Worm (Caenorhabditis elegans) whole organism, mixed stage, embryonic: ENCODE results near the gene gldi-1.

Experiments used
- blmp-1 ChIP-seq: fragments of 150-350 bp; optimal IDR thresholded peaks from 2 replicates; lab custom pipeline; 2014; ENCODE audit warnings: missing biosample characterization, missing genetic modification characterization
- cnd-1 ChIP-seq: fragments of 200-800 bp; sonication (Bioruptor generic); optimal IDR thresholded peaks from 2 replicates; lab custom pipeline; 2018; ENCODE audit warnings: mild to moderate bottlenecking, missing genetic modification characterization, missing compliant biosample characterization
- elt-3 ChIP-seq: fragments of 150-350 bp; optimal IDR thresholded peaks from 2 replicates; lab custom pipeline; 2014; ENCODE audit warnings: missing biosample characterization, missing genetic modification characterization
- ham-2 ChIP-seq: fragments of 200-800 bp; sonication (Bioruptor generic); optimal IDR thresholded peaks from 2 replicates; lab custom pipeline; 2018; ENCODE audit warnings: mild to moderate bottlenecking, missing genetic modification characterization, missing compliant biosample characterization
- lsy-2 ChIP-seq: fragments of 150-350 bp; optimal IDR thresholded peaks from 2 replicates; lab custom pipeline; 2014; ENCODE audit warnings: missing biosample characterization, missing genetic modification characterization
- mep-1 ChIP-seq: fragments of 150-350 bp; optimal IDR thresholded peaks from 2 replicates; lab custom pipeline; 2017; ENCODE audit warnings: missing biosample characterization, missing genetic modification reagents, missing genetic modification characterization, inconsistent platforms
- nhr-12 ChIP-seq: fragments of 150-350 bp; optimal IDR thresholded peaks from 2 replicates; lab custom pipeline; 2014; ENCODE audit warnings: missing biosample characterization, missing genetic modification characterization
- nhr-237 ChIP-seq: fragments of 150-350 bp; optimal IDR thresholded peaks from 2 replicates; lab custom pipeline; 2014; ENCODE audit warnings: missing biosample characterization, missing genetic modification characterization
- pha-4 ChIP-seq: fragments of 150-350 bp; optimal IDR thresholded peaks from 2 replicates; lab custom pipeline; 2018; ENCODE audit warnings: missing biosample characterization, missing genetic modification reagents, missing genetic modification characterization
- snpc-4 ChIP-seq: fragments of 150-350 bp; optimal IDR thresholded peaks from 2 replicates; lab custom pipeline; 2014; ENCODE audit warnings: missing biosample characterization, missing genetic modification characterization
- unc-39 ChIP-seq: fragments of 150-350 bp; optimal IDR thresholded peaks from 2 replicates; lab custom pipeline; 2014; ENCODE audit warnings: missing biosample characterization, missing genetic modification characterization
- unc-62 ChIP-seq: fragments of 150-350 bp; optimal IDR thresholded peaks from 2 replicates; lab custom pipeline; 2014; ENCODE audit warnings: missing biosample characterization, missing genetic modification reagents, missing genetic modification characterization
- zip-8 ChIP-seq: fragments of 150-350 bp; optimal IDR thresholded peaks from 2 replicates; lab custom pipeline; 2014; ENCODE audit warnings: missing biosample characterization, missing genetic modification characterization
- ztf-11 ChIP-seq: fragments of 150-350 bp; optimal IDR thresholded peaks from 2 replicates; lab custom pipeline; 2014; ENCODE audit warnings: missing biosample characterization, missing genetic modification characterization

ce11 chrII:437279-437678 is 46.9 kb downstream of the gldi-1 start:
- no peak for TF ChIP-seq nhr-237 (tag; lab: Kevin White, UChicago)
- TF ChIP-seq unc-62 (GFP tag; lab: Kevin White, UChicago) = no peak
- no peak for TF ChIP-seq elt-3 (tag; lab: Kevin White, UChicago)
- TF ChIP-seq nhr-12 = no peak
- no peak for TF ChIP-seq lsy-2
- TF ChIP-seq unc-39 = no peak
- TF ChIP-seq pha-4 (tag; lab: Kevin White, UChicago) = no peak
- TF ChIP-seq ztf-11 (tag; lab: Kevin White, UChicago) = no peak
- no peak for TF ChIP-seq snpc-4
- no peak for TF ChIP-seq ham-2 (GFP tag; lab: Kevin White, UChicago)
- TF ChIP-seq zip-8 (tag; lab: Kevin White, UChicago) = no peak
- no peak for TF ChIP-seq mep-1
- TF ChIP-seq blmp-1 = no peak
- TF ChIP-seq cnd-1 (tag; lab: Kevin White, UChicago) = no peak
